Worm (Caenorhabditis elegans) whole organism, L1 larva: ENCODE measurements around the gene F22D3.4.

Experiments
- ama-1 ChIP-seq: fragments of 150-350 bp; optimal IDR thresholded peaks from 2 replicates; lab custom pipeline; 2014
- efl-3 ChIP-seq: fragments of 200-800 bp; sonication (Bioruptor generic); optimal IDR thresholded peaks from 2 replicates; lab custom pipeline; 2018; ENCODE audit warnings: mild to moderate bottlenecking, missing genetic modification characterization, missing compliant biosample characterization
- elt-2 ChIP-seq: sonication (generic microtip); optimal IDR thresholded peaks from 2 replicates; lab custom pipeline; 2016; ENCODE audit warnings: missing genetic modification characterization, mild to moderate bottlenecking, inconsistent platforms, missing compliant biosample characterization, missing genetic modification reagents
- fos-1 ChIP-seq: fragments of 150-350 bp; optimal IDR thresholded peaks from 2 replicates; lab custom pipeline; 2014; ENCODE audit warnings: missing biosample characterization, missing genetic modification characterization
- irx-1 ChIP-seq: sonication (generic microtip); optimal IDR thresholded peaks from 2 replicates; lab custom pipeline; 2016; ENCODE audit warnings: missing genetic modification characterization, missing compliant biosample characterization
- lin-39 ChIP-seq: fragments of 150-350 bp; optimal IDR thresholded peaks from 2 replicates; lab custom pipeline; 2014; ENCODE audit warnings: missing biosample characterization, missing genetic modification reagents, missing genetic modification characterization
- nhr-76 ChIP-seq: sonication (generic microtip); optimal IDR thresholded peaks from 2 replicates; lab custom pipeline; 2017; ENCODE audit warnings: missing biosample characterization, missing genetic modification characterization
- snpc-4 ChIP-seq: fragments of 150-350 bp; optimal IDR thresholded peaks from 2 replicates; lab custom pipeline; 2014; ENCODE audit warnings: missing biosample characterization, missing genetic modification characterization
- unc-62 ChIP-seq: fragments of 150-350 bp; optimal IDR thresholded peaks from 2 replicates; lab custom pipeline; 2014; ENCODE audit warnings: missing biosample characterization, missing genetic modification reagents, missing genetic modification characterization

DNA sequence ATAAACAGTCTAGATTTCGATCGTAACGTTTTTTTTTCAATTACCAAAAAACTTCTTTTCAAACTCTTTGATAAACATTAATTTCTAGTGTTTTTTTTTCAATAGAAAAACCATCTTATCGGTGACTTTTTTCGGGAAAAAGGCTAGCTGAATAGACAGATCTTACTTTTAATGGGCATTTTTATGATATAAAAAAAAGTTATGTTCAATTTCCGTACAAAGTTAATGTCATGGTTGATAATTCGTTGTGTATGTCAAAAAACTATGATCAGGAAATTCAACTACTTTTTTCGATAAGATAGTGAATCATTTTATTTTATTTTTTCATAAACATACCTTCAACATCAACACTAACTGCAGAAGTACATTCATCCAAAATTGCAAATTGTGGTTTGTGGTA, 42.8 kb downstream of the F22D3.4 start:
- no peak for TF ChIP-seq unc-62 (GFP tag; lab: Kevin White, UChicago)
- no peak for TF ChIP-seq ama-1 (lab: Kevin White, UChicago)
- TF ChIP-seq elt-2 (tag; lab: Kevin White, UChicago): no peak
- no peak for TF ChIP-seq lin-39 (tag; lab: Kevin White, UChicago)
- TF ChIP-seq efl-3 (GFP tag; lab: Kevin White, UChicago): no peak
- no peak for TF ChIP-seq irx-1 (tag; lab: Kevin White, UChicago)
- TF ChIP-seq snpc-4 (tag; lab: Kevin White, UChicago): no peak
- TF ChIP-seq fos-1: no peak
- TF ChIP-seq nhr-76 (tag; lab: Kevin White, UChicago): no peak
